Fruit fly (Drosophila melanogaster): ENCODE data around the gene tld.

The tld gene

dm6 chr3R:24798595-24798994, 49.1 kb downstream of the tld start:
- TF ChIP-seq EcR (GFP tag; optimal IDR thresholded peaks at IDR 0.05) (no peak), Dll (optimal IDR thresholded peaks at IDR 0.05) (no peak), CG8478 (optimal IDR thresholded peaks at IDR 0.05) (no peak), usp (GFP tag; optimal IDR thresholded peaks at IDR 0.05) (no peak), pan (optimal IDR thresholded peaks at IDR 0.05) (no peak), psq (optimal IDR thresholded peaks at IDR 0.05) (no peak)

- TF ChIP-seq EcR (GFP tag; optimal IDR thresholded peaks at IDR 0.05) (no peak), psq (optimal IDR thresholded peaks at IDR 0.05) (no peak), pan (optimal IDR thresholded peaks at IDR 0.05) (no peak), Dll (optimal IDR thresholded peaks at IDR 0.05) (no peak)
Observed at dm6 chr3R:24799503-24799902, 50.0 kb downstream of the tld start, which contains the start of gene Ude. Gene Ude, minus strand, starts transcription at chr3R:24799668.

All from whole organism.